Worm (Caenorhabditis elegans) whole organism, L2 larva: ENCODE data around the gene cey-1.

Source experiments
- ZK546.5 ChIP-seq: sonication (generic microtip); optimal IDR thresholded peaks from 2 replicates; lab custom pipeline; 2017; ENCODE audit warnings: missing biosample characterization, missing genetic modification characterization
- aly-2 ChIP-seq: fragments of 150-350 bp; optimal IDR thresholded peaks from 2 replicates; lab custom pipeline; 2014; ENCODE audit warnings: missing biosample characterization, missing genetic modification characterization
- ama-1 ChIP-seq: fragments of 150-350 bp; optimal IDR thresholded peaks from 2 replicates; lab custom pipeline; 2018; ENCODE audit warnings: inconsistent platforms
- dmd-4 ChIP-seq: sonication (generic microtip); optimal IDR thresholded peaks from 2 replicates; lab custom pipeline; 2017; ENCODE audit warnings: missing biosample characterization, missing genetic modification characterization
- nhr-10 ChIP-seq: sonication (generic microtip); optimal IDR thresholded peaks from 2 replicates; lab custom pipeline; 2017; ENCODE audit warnings: missing biosample characterization, missing genetic modification characterization
- nhr-11 ChIP-seq: fragments of 150-350 bp; optimal IDR thresholded peaks from 2 replicates; lab custom pipeline; 2014; ENCODE audit warnings: missing biosample characterization, missing genetic modification characterization
- zag-1 ChIP-seq: fragments of 150-350 bp; optimal IDR thresholded peaks from 2 replicates; lab custom pipeline; 2014; ENCODE audit warnings: missing biosample characterization, missing genetic modification characterization

ce11 chrII:11027777-11028176 lies 13.2 kb downstream of the cey-1 start:
- TF ChIP-seq dmd-4 (no peak), zag-1 (tag; lab: Kevin White, UChicago) (no peak), aly-2 (tag; lab: Kevin White, UChicago) (no peak), nhr-11 (tag; lab: Kevin White, UChicago) (no peak), nhr-10 (no peak), ZK546.5 (tag; lab: Kevin White, UChicago) (no peak), ama-1 (lab: Kevin White, UChicago) (no peak)
